Fruit fly (Drosophila melanogaster): ENCODE results near the gene BuGZ.

- TF ChIP-seq Myc (optimal IDR thresholded peaks at IDR 0.05): no peak
- no peak for TF ChIP-seq Sin3A (optimal IDR thresholded peaks at IDR 0.05)
- TF ChIP-seq psq (optimal IDR thresholded peaks at IDR 0.05): no peak
- no peak for TF ChIP-seq ttk (optimal IDR thresholded peaks at IDR 0.05)
- no peak for TF ChIP-seq h (optimal IDR thresholded peaks at IDR 0.05)
- no peak for TF ChIP-seq insv (optimal IDR thresholded peaks at IDR 0.05)
Measured at dm6 chr2L:16747145-16747544, 3.9 kb downstream of the BuGZ start.

Data from Kc167 (cell line).